Fruit fly (Drosophila melanogaster) whole organism, embryonic: ENCODE measurements around the gene rhea.

Experiments
- Awh ChIP-seq: fragments of 200-800 bp; sonication (Bioruptor generic); IDR thresholded peaks from 2 replicates; pipeline ENCODE4, ENCODE4 v1.3.6; 2022; ENCODE audit warnings: missing biosample characterization, missing genetic modification characterization
- CG1024 ChIP-seq: fragments of 200-800 bp; sonication (Bioruptor generic); IDR thresholded peaks from 2 replicates; pipeline ENCODE4 v1.3.6; 2022; ENCODE audit warnings: missing biosample characterization, missing genetic modification characterization
- CG10321 ChIP-seq: fragments of 200-800 bp; sonication (Bioruptor generic); IDR thresholded peaks from 2 replicates; pipeline ENCODE4 v1.3.6; 2022; ENCODE audit warnings: missing biosample characterization, missing genetic modification characterization
- CG1233 ChIP-seq: fragments of 200-800 bp; sonication (Bioruptor generic); optimal IDR thresholded peaks from 4 replicates; lab custom pipeline; 2018; ENCODE audit warnings: missing biosample characterization, mild to moderate bottlenecking, missing genetic modification characterization
- CG13287 ChIP-seq: fragments of 200-800 bp; sonication (Bioruptor generic); IDR thresholded peaks from 2 replicates; pipeline ENCODE4 v1.3.6; 2022; ENCODE audit warnings: missing biosample characterization, missing genetic modification characterization; ENCODE audit not compliant: partially characterized antibody
- CG13296 ChIP-seq: fragments of 200-800 bp; sonication (Bioruptor generic); optimal IDR thresholded peaks from 3 replicates; lab custom pipeline; 2018; ENCODE audit warnings: missing biosample characterization, mild to moderate bottlenecking, missing genetic modification characterization
- CG15011 ChIP-seq: fragments of 200-800 bp; sonication (Bioruptor generic); optimal IDR thresholded peaks from 3 replicates; lab custom pipeline; 2018; ENCODE audit warnings: missing biosample characterization, mild to moderate bottlenecking, missing genetic modification characterization
- CG1603 ChIP-seq: fragments of 200-800 bp; sonication (Bioruptor generic); optimal IDR thresholded peaks from 2 replicates; lab custom pipeline; 2019; ENCODE audit warnings: missing biosample characterization, mild to moderate bottlenecking, missing genetic modification characterization, moderate library complexity
- CG17359 ChIP-seq: fragments of 200-800 bp; sonication (Bioruptor generic); optimal IDR thresholded peaks from 3 replicates; lab custom pipeline; 2018; ENCODE audit warnings: missing biosample characterization, mild to moderate bottlenecking, missing genetic modification characterization, moderate library complexity
- CG17361 ChIP-seq: fragments of 200-800 bp; sonication (Bioruptor generic); IDR thresholded peaks from 3 replicates; pipeline ENCODE4 v1.3.6; 2022; ENCODE audit warnings: missing biosample characterization, missing genetic modification characterization
- CG1792 ChIP-seq: fragments of 200-800 bp; sonication (Bioruptor generic); optimal IDR thresholded peaks from 2 replicates; lab custom pipeline; 2016; ENCODE audit warnings: missing biosample characterization, missing genetic modification characterization
- CG18619 ChIP-seq: fragments of 200-800 bp; sonication (Bioruptor generic); optimal IDR thresholded peaks from 3 replicates; lab custom pipeline; 2017; ENCODE audit warnings: missing biosample characterization, mild to moderate bottlenecking, missing genetic modification characterization
- CG18764 ChIP-seq: fragments of 200-800 bp; sonication (Bioruptor generic); optimal IDR thresholded peaks from 3 replicates; lab custom pipeline; 2016; ENCODE audit warnings: missing biosample characterization, missing genetic modification characterization
- CG2116 ChIP-seq: fragments of 200-800 bp; sonication (Bioruptor generic); optimal IDR thresholded peaks from 3 replicates; lab custom pipeline; 2018; ENCODE audit warnings: missing biosample characterization, mild to moderate bottlenecking, missing genetic modification characterization
- CG2120 ChIP-seq: fragments of 200-800 bp; sonication (Bioruptor generic); optimal IDR thresholded peaks from 3 replicates; lab custom pipeline; 2016; ENCODE audit warnings: missing biosample characterization, missing genetic modification characterization
- CG2712 ChIP-seq: fragments of 200-800 bp; optimal IDR thresholded peaks from 3 replicates; lab custom pipeline; 2019; ENCODE audit warnings: missing biosample characterization, mild to moderate bottlenecking, missing genetic modification characterization, moderate library complexity
- CG34224 ChIP-seq: fragments of 200-800 bp; sonication (Bioruptor generic); IDR thresholded peaks from 3 replicates; pipeline ENCODE4 v1.3.6; 2022; ENCODE audit warnings: missing biosample characterization, missing genetic modification characterization; ENCODE audit not compliant: partially characterized antibody
- CG3838 ChIP-seq: fragments of 200-800 bp; sonication (Bioruptor generic); optimal IDR thresholded peaks from 3 replicates; lab custom pipeline; 2016; ENCODE audit warnings: missing biosample characterization, missing genetic modification characterization
- CG3995 ChIP-seq: fragments of 200-800 bp; sonication (Bioruptor generic); optimal IDR thresholded peaks from 3 replicates; lab custom pipeline; 2016; ENCODE audit warnings: missing biosample characterization, missing genetic modification characterization
- CG6175 ChIP-seq: fragments of 200-800 bp; sonication (Bioruptor generic); IDR thresholded peaks from 3 replicates; pipeline ENCODE4 v1.3.6; 2022; ENCODE audit warnings: missing biosample characterization, missing genetic modification characterization
- CG6813 ChIP-seq: fragments of 200-800 bp; sonication (Bioruptor generic); optimal IDR thresholded peaks from 2 replicates; lab custom pipeline; 2017; ENCODE audit warnings: missing biosample characterization, missing genetic modification characterization, mild to moderate bottlenecking, moderate library complexity, missing genetic modification reagents
- CG8281 ChIP-seq: fragments of 200-800 bp; sonication (Bioruptor generic); optimal IDR thresholded peaks from 2 replicates; lab custom pipeline; 2018; ENCODE audit warnings: missing biosample characterization, mild to moderate bottlenecking, missing genetic modification characterization, moderate library complexity
- CG8944 ChIP-seq: fragments of 200-800 bp; sonication (Bioruptor generic); optimal IDR thresholded peaks from 3 replicates; lab custom pipeline; 2016; ENCODE audit warnings: missing biosample characterization, missing genetic modification characterization
- D19B ChIP-seq: fragments of 200-800 bp; sonication (Bioruptor generic); optimal IDR thresholded peaks from 2 replicates; lab custom pipeline; 2017; ENCODE audit warnings: missing biosample characterization, mild to moderate bottlenecking, missing genetic modification characterization
- Dad ChIP-seq: fragments of 200-800 bp; sonication (Bioruptor generic); optimal IDR thresholded peaks from 3 replicates; lab custom pipeline; 2016; ENCODE audit warnings: missing biosample characterization, missing genetic modification characterization
- Gug ChIP-seq: fragments of 200-800 bp; sonication (Bioruptor generic); IDR thresholded peaks from 4 replicates; pipeline ENCODE4 v1.3.6; 2022; ENCODE audit warnings: missing biosample characterization, missing genetic modification characterization
- Rfx ChIP-seq: fragments of 200-800 bp; sonication (Bioruptor generic); IDR thresholded peaks from 2 replicates; pipeline ENCODE4 v1.3.6; 2022; ENCODE audit warnings: missing biosample characterization, missing genetic modification characterization
- Trl ChIP-seq, 3 experiments: fragments of >200 bp in 2 of 3; fragments of 200-800 bp in 1 of 3; sonication (Bioruptor generic) in 1 of 3; optimal IDR thresholded peaks; 2 replicates in 1 of 3; 3 replicates in 2 of 3; lab custom pipeline; 2016 to 2017; ENCODE audit warnings: missing biosample characterization in 1 of 3, missing genetic modification characterization in 1 of 3
- ase ChIP-seq: fragments of 200-800 bp; sonication (Bioruptor generic); IDR thresholded peaks from 3 replicates; pipeline ENCODE4 v1.3.6; 2022; ENCODE audit warnings: missing biosample characterization, missing genetic modification characterization
- bab2 ChIP-seq: fragments of 200-800 bp; sonication (Bioruptor generic); optimal IDR thresholded peaks from 2 replicates; lab custom pipeline; 2016; ENCODE audit warnings: missing biosample characterization, missing genetic modification characterization
- bbx ChIP-seq: fragments of 200-800 bp; sonication (Bioruptor generic); IDR thresholded peaks from 2 replicates; pipeline ENCODE4 v1.3.6; 2022; ENCODE audit warnings: missing biosample characterization, missing genetic modification characterization; ENCODE audit not compliant: partially characterized antibody
- bigmax ChIP-seq: fragments of 200-800 bp; sonication (Bioruptor generic); optimal IDR thresholded peaks from 2 replicates; lab custom pipeline; 2018; ENCODE audit warnings: missing biosample characterization, mild to moderate bottlenecking, missing genetic modification characterization
- cad ChIP-seq: fragments of >200 bp; optimal IDR thresholded peaks from 2 replicates; lab custom pipeline; 2017; ENCODE audit warnings: missing biosample characterization, missing genetic modification characterization
- fd3F ChIP-seq: fragments of 200-800 bp; sonication (Bioruptor generic); optimal IDR thresholded peaks from 2 replicates; lab custom pipeline; 2018; ENCODE audit warnings: missing biosample characterization, mild to moderate bottlenecking, missing genetic modification characterization, moderate library complexity
- gce ChIP-seq: fragments of 200-800 bp; sonication (Bioruptor generic); IDR thresholded peaks from 3 replicates; pipeline ENCODE4 v1.3.6; 2022; ENCODE audit warnings: missing biosample characterization, missing genetic modification characterization
- hb ChIP-seq: fragments of 200-800 bp; sonication (Bioruptor generic); IDR thresholded peaks from 3 replicates; pipeline ENCODE4 v1.3.6; 2022; ENCODE audit warnings: missing biosample characterization, missing genetic modification characterization; ENCODE audit not compliant: partially characterized antibody
- hbn ChIP-seq: fragments of 200-800 bp; sonication (Bioruptor generic); IDR thresholded peaks from 2 replicates; pipeline ENCODE4 v1.3.6; 2022; ENCODE audit warnings: missing biosample characterization, missing genetic modification characterization; ENCODE audit not compliant: partially characterized antibody
- klu ChIP-seq: fragments of 200-800 bp; sonication (Bioruptor generic); IDR thresholded peaks from 2 replicates; pipeline ENCODE4 v1.3.6; 2022; ENCODE audit warnings: missing biosample characterization, missing genetic modification characterization
- lab ChIP-seq: fragments of 200-800 bp; sonication (Bioruptor generic); optimal IDR thresholded peaks from 3 replicates; lab custom pipeline; 2017; ENCODE audit warnings: missing biosample characterization, missing genetic modification characterization, mild to moderate bottlenecking, moderate library complexity, missing genetic modification reagents
- org-1 ChIP-seq: fragments of 200-800 bp; sonication (Bioruptor generic); optimal IDR thresholded peaks from 2 replicates; lab custom pipeline; 2017; ENCODE audit warnings: missing biosample characterization, missing genetic modification characterization
- phol ChIP-seq: fragments of 200-800 bp; sonication (Bioruptor generic); optimal IDR thresholded peaks from 3 replicates; lab custom pipeline; 2018; ENCODE audit warnings: missing biosample characterization, mild to moderate bottlenecking, missing genetic modification characterization, moderate library complexity
- run ChIP-seq: fragments of 200-800 bp; sonication (Bioruptor generic); optimal IDR thresholded peaks from 3 replicates; lab custom pipeline; 2018; ENCODE audit warnings: missing biosample characterization, mild to moderate bottlenecking, missing genetic modification characterization
- sc ChIP-seq, 3 experiments: fragments of >200 bp in 2 of 3; fragments of 200-800 bp in 1 of 3; sonication (Bioruptor generic) in 1 of 3; optimal IDR thresholded peaks; 2 replicates in 2 of 3; 3 replicates in 1 of 3; lab custom pipeline; 2017; ENCODE audit warnings: mild to moderate bottlenecking in 1 of 3, missing biosample characterization in 1 of 3, missing genetic modification characterization in 1 of 3, missing genetic modification reagents in 1 of 3
- sd ChIP-seq: fragments of 200-800 bp; sonication (Bioruptor generic); optimal IDR thresholded peaks from 3 replicates; lab custom pipeline; 2018; ENCODE audit warnings: missing biosample characterization, mild to moderate bottlenecking, missing genetic modification characterization, moderate library complexity
- sens ChIP-seq: fragments of 200-800 bp; sonication (Bioruptor generic); peaks from one replicate; lab custom pipeline; 2016; ENCODE audit warnings: missing biosample characterization, missing genetic modification characterization
- sim ChIP-seq: fragments of 200-800 bp; sonication (Bioruptor generic); IDR thresholded peaks from 2 replicates; pipeline ENCODE4 v1.3.6; 2022; ENCODE audit warnings: missing biosample characterization, missing genetic modification characterization
- sisA ChIP-seq: fragments of 200-800 bp; sonication (Bioruptor generic); IDR thresholded peaks from 2 replicates; pipeline ENCODE4 v1.3.6; 2022; ENCODE audit warnings: missing biosample characterization, missing genetic modification characterization
- sob ChIP-seq: fragments of 200-800 bp; sonication (Bioruptor generic); IDR thresholded peaks from 2 replicates; pipeline ENCODE4 v1.3.6; 2022; ENCODE audit warnings: missing biosample characterization, missing genetic modification characterization
- tna ChIP-seq: fragments of 200-800 bp; sonication (Bioruptor generic); IDR thresholded peaks from 2 replicates; pipeline ENCODE4 v1.3.6; 2022; ENCODE audit warnings: missing biosample characterization, missing genetic modification characterization; ENCODE audit not compliant: partially characterized antibody

Gene rhea

dm6 chr3L:8546355-8546771, 1.6 kb downstream of the rhea start (continued):
- no peak for TF ChIP-seq sc (optimal IDR thresholded peaks at IDR 0.05; lab: Kevin White, UChicago)
- no peak for TF ChIP-seq sc (GFP tag; optimal IDR thresholded peaks at IDR 0.05; lab: Kevin White, UChicago)
- no peak for TF ChIP-seq CG18764 (GFP tag; lab: Kevin White, UChicago)
- TF ChIP-seq CG18619 (GFP tag; lab: Kevin White, UChicago) = no peak
- no peak for TF ChIP-seq ase (GFP tag; lab: Robert Waterston, UW)
- TF ChIP-seq klu (GFP tag; lab: Robert Waterston, UW) = no peak
- TF ChIP-seq CG17359 (tag; lab: Kevin White, UChicago) = peak; percentile 11
- no peak for TF ChIP-seq run
- no peak for TF ChIP-seq gce
- no peak for TF ChIP-seq Dad
- TF ChIP-seq CG1792 = no peak
- peak; percentile 51 for TF ChIP-seq sens (GFP tag; lab: Kevin White, UChicago)
- TF ChIP-seq CG6813 (GFP tag; lab: Kevin White, UChicago) = peak; percentile 30
- TF ChIP-seq CG3838 = no peak
- no peak for TF ChIP-seq CG2116 (GFP tag; lab: Kevin White, UChicago)
- no peak for TF ChIP-seq hb (GFP tag; lab: Robert Waterston, UW)
- no peak for TF ChIP-seq CG13296
- TF ChIP-seq bab2 (GFP tag; lab: Kevin White, UChicago) = no peak
- 0 out of 2 replicates have a peak, but pooled peaks have one; percentile 16 for TF ChIP-seq CG10321 (GFP tag; lab: Robert Waterston, UW)
- TF ChIP-seq CG1024 (GFP tag; lab: Robert Waterston, UW) = no peak; the same call in 1 of the 2 replicates
- TF ChIP-seq CG3995 (GFP tag; lab: Kevin White, UChicago) = no peak
- peak; percentile 59; the same call in 2 of the 3 replicates for TF ChIP-seq CG6175 (GFP tag; lab: Robert Waterston, UW)
- TF ChIP-seq lab (GFP tag; lab: Kevin White, UChicago) = peak; percentile 28
- TF ChIP-seq tna (GFP tag; lab: Robert Waterston, UW) = 0 out of 2 replicates have a peak, but pooled peaks have one; percentile 39
- no peak for TF ChIP-seq CG2120 (GFP tag; lab: Kevin White, UChicago)
- 0 out of 2 replicates have a peak, but pooled peaks have one; percentile 36 for TF ChIP-seq sob (GFP tag; lab: Robert Waterston, UW)
- TF ChIP-seq CG8281 (tag; lab: Kevin White, UChicago) = no peak
- peak; percentile 16; the same call in 1 of the 2 replicates for TF ChIP-seq Rfx (GFP tag; lab: Robert Waterston, UW)
- no peak for TF ChIP-seq CG8944 (GFP tag; lab: Kevin White, UChicago)
- peak; percentile 10 for TF ChIP-seq bigmax (GFP tag; lab: Kevin White, UChicago)
- TF ChIP-seq org-1 (GFP tag; lab: Kevin White, UChicago) = no peak
- TF ChIP-seq sim (GFP tag; lab: Robert Waterston, UW) = no peak
- TF ChIP-seq bbx (GFP tag; lab: Robert Waterston, UW) = peak; percentile 62; the same call in 1 of the 2 replicates
- TF ChIP-seq Trl (optimal IDR thresholded peaks at IDR 0.05; lab: Kevin White, UChicago) = peak; percentile 94
- no peak for TF ChIP-seq Trl (GFP tag; optimal IDR thresholded peaks at IDR 0.05; lab: Kevin White, UChicago)
- TF ChIP-seq fd3F = no peak
- TF ChIP-seq sd (tag; lab: Kevin White, UChicago) = no peak
- no peak for TF ChIP-seq CG1603
- TF ChIP-seq Awh (GFP tag; lab: Robert Waterston, UW) = 0 out of 2 replicates have a peak, but pooled peaks have one; percentile 10
- TF ChIP-seq sisA (GFP tag; lab: Robert Waterston, UW) = no peak
- TF ChIP-seq CG15011 (GFP tag; lab: Kevin White, UChicago) = no peak
- no peak for TF ChIP-seq cad (GFP tag; lab: Kevin White, UChicago)
- peak; percentile 41; the same call in 1 of the 2 replicates for TF ChIP-seq hbn (GFP tag; lab: Robert Waterston, UW)
- TF ChIP-seq CG34224 = peak; percentile 67
- TF ChIP-seq CG13287 (GFP tag; lab: Robert Waterston, UW) = peak; percentile 48; the same call in 1 of the 2 replicates
- TF ChIP-seq CG17361 (GFP tag; lab: Robert Waterston, UW) = no peak
- no peak for TF ChIP-seq CG1233
- no peak for TF ChIP-seq phol (tag; lab: Kevin White, UChicago)
- peak; percentile 14 for TF ChIP-seq CG2712 (tag; lab: Kevin White, UChicago)
- TF ChIP-seq D19B (GFP tag; lab: Kevin White, UChicago) = no peak
- TF ChIP-seq Gug (GFP tag; lab: Robert Waterston, UW) = no peak
